Worm (Caenorhabditis elegans) whole organism, L1 larva: Measurements from ENCODE around the gene dsh-1.

ENCODE experiments used
- C04F5.9 ChIP-seq: sonication (generic microtip); optimal IDR thresholded peaks from 2 replicates; lab custom pipeline; 2016; ENCODE audit warnings: missing genetic modification characterization, missing compliant biosample characterization
- C34B4.2 ChIP-seq: sonication (generic microtip); optimal IDR thresholded peaks from 2 replicates; lab custom pipeline; 2017; ENCODE audit warnings: mild to moderate bottlenecking, missing genetic modification characterization, missing compliant biosample characterization
- Y116A8C.19 ChIP-seq: sonication (generic microtip); optimal IDR thresholded peaks from 2 replicates; lab custom pipeline; 2016; ENCODE audit warnings: missing compliant biosample characterization, missing genetic modification characterization, borderline replicate concordance
- alr-1 ChIP-seq: fragments of 200-800 bp; sonication (Bioruptor generic); optimal IDR thresholded peaks from 2 replicates; lab custom pipeline; 2018; ENCODE audit warnings: borderline replicate concordance, mild to moderate bottlenecking, missing genetic modification characterization, missing compliant biosample characterization
- blmp-1 ChIP-seq: fragments of 150-350 bp; optimal IDR thresholded peaks from 2 replicates; lab custom pipeline; 2014; ENCODE audit warnings: missing biosample characterization, missing genetic modification characterization
- ceh-88 ChIP-seq: fragments of 200-800 bp; sonication (Bioruptor generic); IDR thresholded peaks from 2 replicates; pipeline ENCODE4 v1.3.6; 2022; ENCODE audit warnings: missing genetic modification characterization, missing compliant biosample characterization
- dpl-1 ChIP-seq, 3 experiments: fragments of 150-350 bp in 2 of 3; sonication (generic microtip) in 1 of 3; optimal IDR thresholded peaks; 2 replicates each; lab custom pipeline; 2014 to 2017; ENCODE audit warnings: missing biosample characterization in 3 of 3, missing genetic modification characterization in 3 of 3, missing genetic modification reagents in 3 of 3
- efl-1 ChIP-seq, 4 experiments: fragments of 150-350 bp; optimal IDR thresholded peaks in 3 of 4; peaks in 1 of 4; 1 replicate in 1 of 4; 2 replicates in 3 of 4; lab custom pipeline; 2014; ENCODE audit warnings: missing biosample characterization in 2 of 4, missing genetic modification characterization in 2 of 4, missing genetic modification reagents in 2 of 4
- efl-3 ChIP-seq: fragments of 200-800 bp; sonication (Bioruptor generic); optimal IDR thresholded peaks from 2 replicates; lab custom pipeline; 2018; ENCODE audit warnings: mild to moderate bottlenecking, missing genetic modification characterization, missing compliant biosample characterization
- egl-13 ChIP-seq: sonication (generic microtip); optimal IDR thresholded peaks from 2 replicates; lab custom pipeline; 2016; ENCODE audit warnings: missing genotype, missing genetic modification reagents, missing genetic modification characterization, missing compliant biosample characterization
- egl-27 ChIP-seq, 2 experiments: fragments of 150-350 bp in 1 of 2; sonication (generic microtip); optimal IDR thresholded peaks; 3 replicates each; lab custom pipeline; 2017 to 2018; ENCODE audit warnings: missing biosample characterization in 2 of 2, missing genetic modification characterization in 2 of 2, missing genetic modification reagents in 2 of 2
- elt-2 ChIP-seq: sonication (generic microtip); optimal IDR thresholded peaks from 2 replicates; lab custom pipeline; 2016; ENCODE audit warnings: missing genetic modification characterization, mild to moderate bottlenecking, inconsistent platforms, missing compliant biosample characterization, missing genetic modification reagents
- elt-3 ChIP-seq, 6 experiments: fragments of 150-350 bp in 1 of 6; sonication (generic microtip); optimal IDR thresholded peaks; 2 replicates each; lab custom pipeline; 2017 to 2018; ENCODE audit warnings: missing biosample characterization in 6 of 6, missing genetic modification characterization in 6 of 6, inconsistent platforms in 1 of 6
- ets-5 ChIP-seq: fragments of 200-800 bp; sonication (Bioruptor generic); IDR thresholded peaks from 2 replicates; pipeline ENCODE4 v1.3.6; 2022; ENCODE audit warnings: missing genetic modification characterization, missing compliant biosample characterization
- fkh-10 ChIP-seq: sonication (generic microtip); optimal IDR thresholded peaks from 2 replicates; lab custom pipeline; 2017; ENCODE audit warnings: missing biosample characterization, missing genetic modification reagents, missing genetic modification characterization
- fkh-4 ChIP-seq: sonication (generic microtip); optimal IDR thresholded peaks from 2 replicates; lab custom pipeline; 2016; ENCODE audit warnings: missing compliant biosample characterization, missing genetic modification characterization, borderline replicate concordance
- fkh-8 ChIP-seq: sonication (generic microtip); optimal IDR thresholded peaks from 2 replicates; lab custom pipeline; 2016; ENCODE audit warnings: mild to moderate bottlenecking, missing genetic modification characterization, missing compliant biosample characterization
- grh-1 ChIP-seq: fragments of 200-800 bp; sonication (Bioruptor generic); IDR thresholded peaks from 2 replicates; pipeline ENCODE4 v1.3.6; 2022; ENCODE audit warnings: missing genetic modification reagents, missing genetic modification characterization, missing compliant biosample characterization
- hlh-4 ChIP-seq: sonication (generic microtip); optimal IDR thresholded peaks from 2 replicates; lab custom pipeline; 2016; ENCODE audit warnings: mild to moderate bottlenecking, missing genetic modification characterization, missing compliant biosample characterization
- isw-1 ChIP-seq: fragments of 200-800 bp; sonication (Bioruptor generic); IDR thresholded peaks from 2 replicates; pipeline ENCODE4 v1.3.6; 2022; ENCODE audit warnings: missing genetic modification characterization, missing compliant biosample characterization
- jun-1 ChIP-seq: fragments of 150-350 bp; optimal IDR thresholded peaks from 2 replicates; lab custom pipeline; 2014; ENCODE audit warnings: missing biosample characterization, missing genetic modification reagents, missing genetic modification characterization
- lin-13 ChIP-seq: fragments of 150-350 bp; optimal IDR thresholded peaks from 2 replicates; lab custom pipeline; 2014; ENCODE audit warnings: missing biosample characterization, missing genetic modification reagents, missing genetic modification characterization
- lin-14 ChIP-seq: fragments of 200-800 bp; sonication (Bioruptor generic); optimal IDR thresholded peaks from 2 replicates; lab custom pipeline; 2018; ENCODE audit warnings: mild to moderate bottlenecking, missing genetic modification characterization, moderate library complexity, missing compliant biosample characterization
- lin-15B ChIP-seq: fragments of 150-350 bp; sonication (generic microtip); optimal IDR thresholded peaks from 3 replicates; lab custom pipeline; 2014; ENCODE audit warnings: missing biosample characterization, missing genetic modification characterization
- lin-35 ChIP-seq, 2 experiments: fragments of 150-350 bp; optimal IDR thresholded peaks; 2 replicates each; lab custom pipeline; 2014; ENCODE audit warnings: missing biosample characterization in 2 of 2, missing genetic modification characterization in 2 of 2, missing genetic modification reagents in 2 of 2
- lsy-2 ChIP-seq, 2 experiments: fragments of 150-350 bp; optimal IDR thresholded peaks; 2 replicates each; lab custom pipeline; 2014; ENCODE audit warnings: missing biosample characterization in 2 of 2, missing genetic modification characterization in 2 of 2
- mef-2 ChIP-seq: fragments of 150-350 bp; optimal IDR thresholded peaks from 2 replicates; lab custom pipeline; 2014; ENCODE audit warnings: missing biosample characterization, missing genetic modification characterization
- mep-1 ChIP-seq: fragments of 150-350 bp; optimal IDR thresholded peaks from 2 replicates; lab custom pipeline; 2014; ENCODE audit warnings: missing biosample characterization, missing genetic modification characterization
- nhr-11 ChIP-seq: fragments of 150-350 bp; optimal IDR thresholded peaks from 2 replicates; lab custom pipeline; 2014; ENCODE audit warnings: missing biosample characterization, missing genetic modification characterization
- nhr-12 ChIP-seq: sonication (generic microtip); optimal IDR thresholded peaks from 2 replicates; lab custom pipeline; 2017; ENCODE audit warnings: missing biosample characterization, missing genetic modification characterization
- nhr-19 ChIP-seq: fragments of 200-800 bp; sonication (Bioruptor generic); conservative IDR thresholded peaks from 2 replicates; pipeline ENCODE4 v1.3.6; 2022; ENCODE audit warnings: missing genetic modification characterization, missing compliant biosample characterization
- nhr-20 ChIP-seq: sonication (generic microtip); optimal IDR thresholded peaks from 2 replicates; lab custom pipeline; 2016; ENCODE audit warnings: mild to moderate bottlenecking, missing genetic modification characterization, missing compliant biosample characterization
- nhr-28 ChIP-seq: fragments of 150-350 bp; optimal IDR thresholded peaks from 2 replicates; lab custom pipeline; 2014; ENCODE audit warnings: missing biosample characterization, missing genetic modification characterization
- nhr-47 ChIP-seq: sonication (generic microtip); optimal IDR thresholded peaks from 2 replicates; lab custom pipeline; 2016; ENCODE audit warnings: mild to moderate bottlenecking, missing genetic modification characterization, moderate library complexity, missing compliant biosample characterization
- nhr-71 ChIP-seq: sonication (generic microtip); optimal IDR thresholded peaks from 2 replicates; lab custom pipeline; 2016; ENCODE audit warnings: mild to moderate bottlenecking, missing genetic modification characterization, moderate library complexity, missing compliant biosample characterization
- nhr-76 ChIP-seq: sonication (generic microtip); optimal IDR thresholded peaks from 2 replicates; lab custom pipeline; 2017; ENCODE audit warnings: missing biosample characterization, missing genetic modification characterization
- nhr-77 ChIP-seq: fragments of 150-350 bp; optimal IDR thresholded peaks from 2 replicates; lab custom pipeline; 2014; ENCODE audit warnings: missing biosample characterization, missing genetic modification characterization
- nhr-84 ChIP-seq: sonication (generic microtip); optimal IDR thresholded peaks from 2 replicates; lab custom pipeline; 2017; ENCODE audit warnings: missing biosample characterization, missing genetic modification characterization
- nhr-85 ChIP-seq: sonication (generic microtip); peaks from one replicate; lab custom pipeline; 2016; ENCODE audit warnings: missing genetic modification characterization, inconsistent platforms, missing compliant biosample characterization
- nhr-90 ChIP-seq: sonication (generic microtip); optimal IDR thresholded peaks from 2 replicates; lab custom pipeline; 2016; ENCODE audit warnings: mild to moderate bottlenecking, missing genetic modification characterization, missing compliant biosample characterization; ENCODE audit not compliant: poor library complexity
- pag-3 ChIP-seq: sonication (generic microtip); optimal IDR thresholded peaks from 2 replicates; lab custom pipeline; 2017; ENCODE audit warnings: missing genetic modification characterization, mild to moderate bottlenecking, missing compliant biosample characterization, antibody characterized with exemption, borderline replicate concordance; ENCODE audit not compliant: insufficient read depth
- pax-3 ChIP-seq: fragments of 200-800 bp; sonication (Bioruptor generic); optimal IDR thresholded peaks from 2 replicates; lab custom pipeline; 2018; ENCODE audit warnings: mild to moderate bottlenecking, missing genetic modification characterization, moderate library complexity, missing compliant biosample characterization
- skn-1 ChIP-seq: fragments of 150-350 bp; optimal IDR thresholded peaks from 2 replicates; lab custom pipeline; 2014; ENCODE audit warnings: missing biosample characterization, missing genetic modification characterization
- snpc-4 ChIP-seq: fragments of 150-350 bp; optimal IDR thresholded peaks from 2 replicates; lab custom pipeline; 2014; ENCODE audit warnings: missing biosample characterization, missing genetic modification characterization
- sup-37 ChIP-seq: fragments of 200-800 bp; sonication (Bioruptor generic); optimal IDR thresholded peaks from 2 replicates; lab custom pipeline; 2018; ENCODE audit warnings: mild to moderate bottlenecking, missing genetic modification characterization, missing compliant biosample characterization
- swsn-7 ChIP-seq: sonication (generic microtip); optimal IDR thresholded peaks from 2 replicates; lab custom pipeline; 2016; ENCODE audit warnings: missing genetic modification characterization, missing compliant biosample characterization
- tbx-2 ChIP-seq: sonication (generic microtip); optimal IDR thresholded peaks from 2 replicates; lab custom pipeline; 2016; ENCODE audit warnings: missing genetic modification characterization, missing compliant biosample characterization
- unc-30 ChIP-seq: sonication (generic microtip); optimal IDR thresholded peaks from 2 replicates; lab custom pipeline; 2017; ENCODE audit warnings: missing biosample characterization, missing genetic modification characterization
- unc-62 ChIP-seq: fragments of 150-350 bp; optimal IDR thresholded peaks from 2 replicates; lab custom pipeline; 2014; ENCODE audit warnings: missing biosample characterization, missing genetic modification reagents, missing genetic modification characterization
- unc-86 ChIP-seq: sonication (generic microtip); optimal IDR thresholded peaks from 2 replicates; lab custom pipeline; 2016; ENCODE audit warnings: missing genetic modification characterization, missing compliant biosample characterization
- unc-98 ChIP-seq: fragments of 200-800 bp; sonication (Bioruptor generic); IDR thresholded peaks from 2 replicates; pipeline ENCODE4 v1.3.6; 2022; ENCODE audit warnings: missing genetic modification characterization, missing compliant biosample characterization
- xbp-1 ChIP-seq: sonication (generic microtip); optimal IDR thresholded peaks from 2 replicates; lab custom pipeline; 2016; ENCODE audit warnings: missing genetic modification characterization, missing compliant biosample characterization
- zip-4 ChIP-seq: fragments of 200-800 bp; sonication (Bioruptor generic); optimal IDR thresholded peaks from 2 replicates; lab custom pipeline; 2018; ENCODE audit warnings: mild to moderate bottlenecking, missing genetic modification characterization, moderate library complexity, missing compliant biosample characterization

Gene dsh-1

DNA sequence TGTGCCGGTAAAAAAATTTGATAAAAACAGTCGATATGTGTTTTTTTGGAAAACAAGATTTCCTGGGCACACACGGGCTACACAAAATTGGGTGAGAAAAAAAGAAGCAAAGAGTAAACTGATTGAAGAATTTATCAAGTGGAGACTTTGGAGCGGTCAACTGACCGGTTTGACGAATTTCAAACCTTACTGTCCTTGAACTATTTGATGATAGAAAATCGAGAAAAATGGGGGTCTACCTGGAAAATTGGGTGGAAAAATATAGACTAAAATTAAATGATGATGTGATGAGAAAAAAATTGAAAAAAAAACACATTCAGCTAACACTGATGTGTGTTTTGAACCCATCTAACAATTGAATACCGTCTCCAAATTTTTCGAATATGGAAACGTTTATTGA lies 14.4 kb downstream of the dsh-1 start, which contains the start of gene C34F11.8:
C34F11.8 (minus strand) TSS at position 135 of the 400 bp plus-strand sequence.
- TF ChIP-seq zip-4: no peak
- TF ChIP-seq unc-62: no peak
- no peak for TF ChIP-seq isw-1 (GFP tag; lab: Robert Waterston, UW)
- TF ChIP-seq blmp-1 (tag; lab: Kevin White, UChicago): peak; percentile 10
- no peak for TF ChIP-seq swsn-7
- no peak for TF ChIP-seq lin-15B (tag; lab: Kevin White, UChicago)
- TF ChIP-seq fkh-10 (GFP tag; lab: Kevin White, UChicago): no peak
- no peak for TF ChIP-seq elt-2
- no peak for TF ChIP-seq efl-1 (optimal IDR thresholded peaks at IDR 0.05; lab: Kevin White, UChicago)
- no peak for TF ChIP-seq efl-1 (GFP tag; optimal IDR thresholded peaks at IDR 0.05 in 1 of 2; lab: Kevin White, UChicago)
- no peak for TF ChIP-seq lin-13
- peak; percentile 58 for TF ChIP-seq nhr-71 (tag; lab: Kevin White, UChicago)
- TF ChIP-seq nhr-77 (tag; lab: Kevin White, UChicago): no peak
- peak; percentile 50 for TF ChIP-seq lin-14 (GFP tag; lab: Kevin White, UChicago)
- no peak for TF ChIP-seq efl-3 (GFP tag; lab: Kevin White, UChicago)
- no peak for TF ChIP-seq pag-3
- no peak for TF ChIP-seq fkh-4 (tag; lab: Kevin White, UChicago)
- no peak for TF ChIP-seq ceh-88 (GFP tag; lab: Robert Waterston, UW)
- TF ChIP-seq Y116A8C.19 (tag; lab: Kevin White, UChicago): no peak
- TF ChIP-seq skn-1: no peak
- TF ChIP-seq nhr-76 (tag; lab: Kevin White, UChicago): no peak
- TF ChIP-seq dpl-1 (GFP tag; optimal IDR thresholded peaks at IDR 0.05; lab: Kevin White, UChicago): no peak
- no peak for TF ChIP-seq lin-35 (GFP tag; optimal IDR thresholded peaks at IDR 0.05; lab: Kevin White, UChicago)
- peak; percentile 11 for TF ChIP-seq mep-1
- TF ChIP-seq nhr-20: peak; percentile 56
- TF ChIP-seq ets-5 (GFP tag; lab: Robert Waterston, UW): no peak
- TF ChIP-seq lsy-2 (tag; optimal IDR thresholded peaks at IDR 0.05; lab: Kevin White, UChicago): peak in 1 of 2 experiments; percentile 14
- TF ChIP-seq C04F5.9: no peak
- TF ChIP-seq xbp-1 (tag; lab: Kevin White, UChicago): no peak
- no peak for TF ChIP-seq nhr-84 (tag; lab: Kevin White, UChicago)
- no peak for TF ChIP-seq unc-98
- no peak for TF ChIP-seq nhr-11 (tag; lab: Kevin White, UChicago)
- no peak for TF ChIP-seq tbx-2 (tag; lab: Kevin White, UChicago)
- no peak for TF ChIP-seq nhr-28 (tag; lab: Kevin White, UChicago)
- no peak for TF ChIP-seq fkh-8 (tag; lab: Kevin White, UChicago)
- no peak for TF ChIP-seq snpc-4 (tag; lab: Kevin White, UChicago)
- TF ChIP-seq unc-86 (tag; lab: Kevin White, UChicago): no peak
- TF ChIP-seq nhr-12: no peak
- TF ChIP-seq nhr-47 (tag; lab: Kevin White, UChicago): no peak
- TF ChIP-seq elt-3 (tag; optimal IDR thresholded peaks at IDR 0.05; lab: Kevin White, UChicago): peak in 2 of 6 experiments; percentile 38 to 78
- no peak for TF ChIP-seq jun-1
- no peak for TF ChIP-seq mef-2 (tag; lab: Kevin White, UChicago)
- TF ChIP-seq unc-30: no peak
- peak; percentile 38; the same call in 1 of the 2 replicates for TF ChIP-seq grh-1
- TF ChIP-seq nhr-90 (tag; lab: Kevin White, UChicago): no peak
- no peak for TF ChIP-seq egl-27 (tag; optimal IDR thresholded peaks at IDR 0.05; lab: Kevin White, UChicago)
- peak; percentile 90 for TF ChIP-seq nhr-85 (tag; lab: Kevin White, UChicago)
- TF ChIP-seq C34B4.2 (tag; lab: Kevin White, UChicago): no peak
- no peak for TF ChIP-seq nhr-19
- TF ChIP-seq egl-13: no peak
- no peak for TF ChIP-seq alr-1 (tag; lab: Kevin White, UChicago)
- TF ChIP-seq sup-37 (GFP tag; lab: Kevin White, UChicago): no peak
- no peak for TF ChIP-seq hlh-4 (tag; lab: Kevin White, UChicago)
- no peak for TF ChIP-seq pax-3 (tag; lab: Kevin White, UChicago)
